Fruit fly (Drosophila melanogaster) Kc167 (cell line): ENCODE data around the gene jb.

Experiments used
- Myc ChIP-seq: fragments of >200 bp; optimal IDR thresholded peaks from 2 replicates; lab custom pipeline; 2017; ENCODE audit warnings: missing external identifiers
- Sin3A ChIP-seq: fragments of >200 bp; optimal IDR thresholded peaks from 2 replicates; lab custom pipeline; 2018; ENCODE audit warnings: missing external identifiers
- h ChIP-seq: fragments of >200 bp; optimal IDR thresholded peaks from 3 replicates; lab custom pipeline; 2018; ENCODE audit warnings: missing external identifiers
- insv ChIP-seq: fragments of >200 bp; optimal IDR thresholded peaks from 3 replicates; lab custom pipeline; 2018; ENCODE audit warnings: missing external identifiers
- psq ChIP-seq: fragments of >200 bp; optimal IDR thresholded peaks from 2 replicates; lab custom pipeline; 2017; ENCODE audit warnings: missing external identifiers
- ttk ChIP-seq: sonication (Bioruptor generic); optimal IDR thresholded peaks from 2 replicates; lab custom pipeline; 2017; ENCODE audit warnings: missing external identifiers

Gene jb

DNA sequence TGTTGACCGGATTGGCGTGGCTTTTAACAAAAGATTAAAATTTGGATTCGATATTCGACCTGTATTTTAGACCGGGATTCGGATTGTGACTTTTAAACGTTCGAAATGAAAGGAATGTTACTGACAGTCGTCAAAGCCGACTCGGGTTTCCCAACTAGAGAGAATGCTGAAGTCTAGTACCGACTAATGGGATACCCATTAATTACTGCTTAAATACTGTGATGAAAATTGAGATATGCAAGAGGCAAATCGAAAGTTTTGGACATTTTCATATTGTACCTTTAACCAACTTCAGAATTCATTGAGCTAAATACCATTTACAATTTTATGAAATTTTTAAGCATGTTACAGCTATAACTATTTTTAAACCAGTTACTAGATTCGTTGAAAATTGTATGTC, 23.5 kb upstream of the jb start, which contains the start of gene CG15458:
CG15458 (minus strand) TSS at position 101 of the 400 bp plus-strand sequence.
- no peak for TF ChIP-seq psq (lab: Kevin White, UChicago)
- TF ChIP-seq ttk (lab: Kevin White, UChicago), result no peak
- no peak for TF ChIP-seq Myc (lab: Kevin White, UChicago)
- no peak for TF ChIP-seq Sin3A (lab: Kevin White, UChicago)
- TF ChIP-seq insv (lab: Kevin White, UChicago), result no peak
- no peak for TF ChIP-seq h

DNA sequence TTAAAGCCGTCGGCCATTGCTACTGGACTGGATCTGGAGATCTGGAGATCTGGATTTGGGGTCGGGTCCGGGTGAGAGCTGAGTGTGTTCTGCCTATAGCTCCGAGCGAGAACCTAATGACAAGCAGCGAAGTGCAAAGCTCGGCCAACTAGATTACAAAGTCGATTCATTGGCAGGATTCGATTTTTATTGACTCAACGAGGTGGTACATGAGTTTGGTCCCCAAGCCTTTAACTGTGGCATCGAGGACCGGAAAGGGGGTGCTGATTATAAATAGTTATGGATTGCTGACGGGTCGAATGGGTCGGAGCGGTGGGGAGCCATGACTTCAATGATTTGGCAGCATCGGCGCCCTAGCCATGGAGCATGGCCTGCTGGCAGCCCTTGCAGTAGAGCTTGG, 22.9 kb upstream of the jb start, which contains the start of gene CG15459:
CG15459 (minus strand) TSS at position 101 of the 400 bp plus-strand sequence.
- TF ChIP-seq h, result no peak
- no peak for TF ChIP-seq insv (lab: Kevin White, UChicago)
- no peak for TF ChIP-seq psq (lab: Kevin White, UChicago)
- TF ChIP-seq Myc (lab: Kevin White, UChicago), result no peak
- no peak for TF ChIP-seq ttk (lab: Kevin White, UChicago)
- no peak for TF ChIP-seq Sin3A (lab: Kevin White, UChicago)

DNA sequence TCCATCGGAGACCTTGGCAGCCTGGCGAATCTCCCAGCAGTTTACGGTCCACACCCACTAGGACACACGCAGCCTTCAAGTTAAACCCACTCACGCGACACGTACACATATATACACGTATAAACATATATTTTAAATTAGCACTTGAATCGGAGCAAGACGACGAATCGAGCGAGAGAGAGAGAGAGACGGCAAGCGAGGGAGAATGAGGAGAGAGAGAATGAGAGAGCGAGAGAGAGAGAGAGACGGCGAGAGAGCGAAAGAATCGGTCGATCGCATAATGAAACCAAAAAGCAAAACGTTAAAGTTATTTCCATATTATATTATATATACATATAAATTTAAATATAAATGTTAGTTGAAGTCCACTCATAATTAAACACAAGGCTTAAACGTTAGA, 21.0 kb upstream of the jb start:
- TF ChIP-seq Sin3A (lab: Kevin White, UChicago) (no peak), h (no peak), psq (lab: Kevin White, UChicago) (no peak), ttk (lab: Kevin White, UChicago) (no peak), insv (lab: Kevin White, UChicago) (no peak), Myc (lab: Kevin White, UChicago) (no peak)

DNA sequence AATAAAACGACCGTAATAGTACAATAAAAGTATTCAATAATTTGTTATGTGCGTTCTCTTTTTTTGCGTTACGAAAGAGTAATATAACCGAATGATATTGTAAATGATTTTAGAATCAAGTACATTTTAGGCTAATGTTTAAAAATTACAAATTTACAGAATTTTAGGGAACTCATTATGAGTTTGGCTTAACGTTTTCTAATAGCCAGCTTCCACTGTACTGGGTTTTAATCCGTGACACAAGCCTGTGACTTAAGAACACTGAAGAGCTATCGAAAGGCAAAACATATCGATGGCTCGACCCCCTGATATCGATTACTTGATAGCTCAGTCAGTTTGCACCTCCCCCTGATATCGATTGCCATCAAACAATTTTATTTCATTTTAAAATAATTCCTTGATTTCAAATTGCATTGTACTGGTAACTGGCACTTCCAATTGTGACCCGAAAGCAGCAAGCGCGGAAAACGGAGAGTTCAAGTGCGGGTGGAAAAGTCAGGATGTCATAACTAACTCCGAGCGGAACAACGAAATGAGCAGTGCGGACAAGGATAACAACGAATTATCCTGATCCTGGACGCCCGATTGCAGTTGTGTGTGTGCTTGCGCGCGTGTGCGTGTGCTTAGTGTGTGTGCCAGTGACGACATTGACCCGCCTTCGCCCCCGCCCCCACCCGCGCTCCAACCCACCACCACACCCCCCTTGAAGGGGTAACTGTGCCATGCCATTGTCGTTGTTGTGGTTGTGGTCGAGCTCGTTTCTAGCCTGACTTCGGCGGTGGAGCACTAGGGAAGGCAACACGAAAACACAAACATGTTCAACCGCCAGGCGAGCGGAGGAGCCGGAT, 3.7 kb upstream of the jb start, which contains the start of gene HERC2:
HERC2 (plus strand) TSS at position 330 of the 848 bp plus-strand sequence.
- no peak for TF ChIP-seq psq (lab: Kevin White, UChicago)

DNA sequence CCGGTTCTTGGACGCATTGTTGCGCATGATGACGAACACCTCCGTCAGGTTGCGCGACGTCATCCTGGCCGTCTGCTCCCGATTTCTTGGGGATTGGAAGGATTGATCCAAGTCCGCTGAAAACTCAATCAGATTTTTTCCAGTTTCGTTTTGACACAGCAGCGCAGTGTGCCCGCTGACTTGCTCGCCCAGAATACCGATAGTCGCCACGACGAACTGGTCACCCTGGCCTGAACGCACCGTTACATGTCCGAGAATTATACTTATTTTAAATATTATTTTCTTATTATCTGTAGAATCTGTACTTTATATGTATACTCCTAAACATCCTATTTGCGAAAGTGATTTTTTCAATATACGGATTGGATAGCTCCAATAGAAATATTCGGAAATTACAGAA, 3.0 kb upstream of the jb start, which contains the start of gene Syx16:
Syx16 (minus strand) TSS at position 172 of the 400 bp plus-strand sequence.
- TF ChIP-seq insv (lab: Kevin White, UChicago), result no peak
- no peak for TF ChIP-seq Myc (lab: Kevin White, UChicago)
- no peak for TF ChIP-seq psq (lab: Kevin White, UChicago)
- TF ChIP-seq h, result no peak
- TF ChIP-seq ttk (lab: Kevin White, UChicago), result no peak

DNA sequence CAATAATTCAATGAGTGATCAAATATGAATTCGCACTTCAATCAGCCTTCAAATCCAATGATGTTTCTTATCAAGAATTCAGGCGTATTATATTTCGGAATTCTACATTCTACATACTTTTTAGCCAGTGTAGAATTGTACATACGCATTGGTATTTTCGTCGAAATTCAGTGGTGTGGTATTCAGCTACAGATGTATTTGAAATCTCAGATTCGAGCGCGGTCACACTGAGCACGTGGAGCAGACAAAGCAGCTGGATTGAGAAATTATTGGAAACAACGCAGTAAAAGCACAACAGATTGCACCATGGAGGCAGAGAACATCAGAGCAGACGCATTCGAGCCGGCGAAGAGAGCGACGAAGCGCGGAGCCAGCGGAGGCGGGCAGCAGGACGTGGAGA, 624 bp upstream of the jb start:
- TF ChIP-seq Myc (lab: Kevin White, UChicago) (no peak), h (no peak), Sin3A (lab: Kevin White, UChicago) (no peak), psq (lab: Kevin White, UChicago) (no peak), insv (lab: Kevin White, UChicago) (no peak), ttk (lab: Kevin White, UChicago) (no peak)

DNA sequence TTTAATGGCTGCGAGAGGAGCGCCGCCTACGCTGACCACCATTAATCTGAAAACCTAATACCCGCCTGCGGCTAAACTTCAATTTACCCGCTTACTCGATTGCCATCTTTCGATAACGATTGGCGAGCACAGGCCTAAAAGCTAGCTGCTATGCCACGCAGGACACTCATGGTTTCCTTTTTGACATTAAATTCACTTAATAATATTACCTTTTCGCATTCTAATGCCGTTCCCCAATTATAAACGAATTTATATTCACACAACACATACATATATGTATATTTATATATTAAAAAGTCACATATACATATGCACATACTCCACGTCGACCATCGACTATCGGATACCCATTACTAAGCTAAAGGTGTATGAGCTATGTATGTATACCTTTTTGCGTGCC, 973 bp downstream of the jb start:
- TF ChIP-seq Sin3A (lab: Kevin White, UChicago) (no peak), Myc (lab: Kevin White, UChicago) (no peak), h (no peak), insv (lab: Kevin White, UChicago) (no peak), psq (lab: Kevin White, UChicago) (no peak), ttk (lab: Kevin White, UChicago) (no peak)

DNA sequence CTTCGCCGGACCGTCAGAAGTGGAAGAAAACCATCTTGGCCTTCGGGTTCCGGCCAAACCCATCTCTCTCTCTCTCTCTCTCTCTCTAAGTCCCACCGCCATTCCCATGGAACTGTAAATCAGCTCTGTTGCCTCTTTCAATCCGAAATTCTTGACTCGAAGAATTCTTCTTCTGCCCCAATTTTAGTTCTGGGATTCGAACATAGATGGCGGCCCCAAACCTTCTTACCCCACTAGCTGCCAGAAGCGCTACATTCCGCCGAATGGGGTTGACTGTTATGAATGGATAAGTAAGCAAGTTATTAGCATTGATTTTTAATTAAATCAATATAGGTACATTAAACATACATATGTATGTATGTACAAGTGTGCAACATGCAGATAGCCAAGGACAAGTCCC, 4.7 kb downstream of the jb start:
- TF ChIP-seq h (no peak), psq (lab: Kevin White, UChicago) (no peak), insv (lab: Kevin White, UChicago) (no peak), Sin3A (lab: Kevin White, UChicago) (no peak), ttk (lab: Kevin White, UChicago) (no peak), Myc (lab: Kevin White, UChicago) (no peak)

DNA sequence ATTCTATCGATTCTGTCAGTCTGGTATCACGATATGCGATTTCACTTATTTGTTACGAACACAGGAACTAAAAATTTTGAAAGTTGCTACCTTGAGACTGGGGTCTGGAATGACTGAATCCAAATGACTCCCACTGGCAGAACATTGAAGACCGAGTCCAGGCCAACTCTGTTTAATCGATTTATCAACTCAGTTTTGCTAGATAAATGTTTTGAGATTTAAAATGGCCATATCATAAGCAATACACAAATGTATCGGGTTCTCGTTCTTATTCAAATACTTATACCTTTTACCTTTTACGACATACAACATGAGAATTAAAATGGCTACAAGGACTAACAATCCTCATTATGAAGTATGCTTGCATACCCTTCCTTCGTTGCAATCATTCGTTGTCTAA, 14.2 kb downstream of the jb start, which contains the start of gene CG12679:
CG12679 (minus strand) TSS at position 101 of the 400 bp plus-strand sequence.
- TF ChIP-seq ttk (lab: Kevin White, UChicago), result no peak
- no peak for TF ChIP-seq Myc (lab: Kevin White, UChicago)
- TF ChIP-seq h, result no peak

DNA sequence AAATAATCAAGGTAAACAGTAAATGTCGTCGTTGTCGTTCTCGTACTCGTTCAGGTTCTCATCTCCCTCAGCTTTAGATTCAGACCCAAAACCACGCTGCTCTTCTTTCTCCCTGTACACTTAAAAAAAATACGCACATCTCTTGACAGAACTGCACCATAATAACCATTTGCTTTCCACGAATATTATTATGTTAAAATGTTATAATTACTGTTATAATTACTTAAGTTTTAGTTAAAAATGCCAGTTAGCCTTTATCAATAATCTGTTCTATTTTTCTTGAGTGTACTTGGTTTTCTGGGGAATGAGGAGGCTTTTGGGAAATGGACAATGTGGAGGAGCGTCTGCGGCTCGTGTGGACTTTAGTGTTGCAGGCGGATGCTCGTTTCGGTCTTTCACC, 48.4 kb downstream of the jb start:
- no peak for TF ChIP-seq Sin3A (lab: Kevin White, UChicago)
- TF ChIP-seq h, result no peak
- no peak for TF ChIP-seq ttk (lab: Kevin White, UChicago)
- no peak for TF ChIP-seq Myc (lab: Kevin White, UChicago)
- TF ChIP-seq psq (lab: Kevin White, UChicago), result no peak
- no peak for TF ChIP-seq insv (lab: Kevin White, UChicago)
